Worm (Caenorhabditis elegans): ENCODE measurements around the gene C27H6.8.

- no peak for TF ChIP-seq ama-1 (optimal IDR thresholded peaks at IDR 0.05)
- TF ChIP-seq ceh-13 (GFP tag; optimal IDR thresholded peaks at IDR 0.05) = no peak
- TF ChIP-seq sea-1 (GFP tag; conservative IDR thresholded peaks at IDR 0.05) = no peak
- TF ChIP-seq hmg-4 (GFP tag; optimal IDR thresholded peaks at IDR 0.05) = no peak
- no peak for TF ChIP-seq B0310.2 (tag; optimal IDR thresholded peaks at IDR 0.05)
- TF ChIP-seq tra-4 (tag; optimal IDR thresholded peaks at IDR 0.05) = no peak
- TF ChIP-seq flt-1 (GFP tag; IDR thresholded peaks at IDR 0.05) = no peak
- TF ChIP-seq scrt-1 (GFP tag; IDR thresholded peaks at IDR 0.05) = no peak
- TF ChIP-seq ets-7 (tag; optimal IDR thresholded peaks at IDR 0.05) = no peak
- TF ChIP-seq hmbx-1 (tag; optimal IDR thresholded peaks at IDR 0.05) = no peak
- no peak for TF ChIP-seq tbx-11 (GFP tag; IDR thresholded peaks at IDR 0.05)
- TF ChIP-seq ceh-36 (tag; optimal IDR thresholded peaks at IDR 0.05) = no peak
Measured at ce11 chrV:10012639-10013038, 25.1 kb upstream of the C27H6.8 start.

Data from whole organism, early embryonic.